Fruit fly (Drosophila melanogaster): ENCODE results near the gene CG12728.

dm6 chrX:5932345-5932995 lies 9.9 kb upstream of the CG12728 start:
- TF ChIP-seq pan (optimal IDR thresholded peaks at IDR 0.05), result no peak
- no peak for TF ChIP-seq EcR (GFP tag; optimal IDR thresholded peaks at IDR 0.05)
- TF ChIP-seq psq (optimal IDR thresholded peaks at IDR 0.05), result no peak
- no peak for TF ChIP-seq CG8478 (optimal IDR thresholded peaks at IDR 0.05)
- no peak for TF ChIP-seq Dll (optimal IDR thresholded peaks at IDR 0.05)
- TF ChIP-seq usp (GFP tag; optimal IDR thresholded peaks at IDR 0.05), result no peak
